Worm (Caenorhabditis elegans) whole organism, L2 larva: ENCODE results near the gene srt-16.

Experiments used
- snpc-4 ChIP-seq: fragments of 150-350 bp; optimal IDR thresholded peaks from 2 replicates; lab custom pipeline; 2014; ENCODE audit warnings: missing biosample characterization, missing genetic modification characterization
- ztf-1 ChIP-seq: fragments of 200-800 bp; sonication (Bioruptor generic); conservative IDR thresholded peaks from 2 replicates; pipeline ENCODE4 v1.3.6; 2022; ENCODE audit warnings: missing genetic modification characterization, missing compliant biosample characterization

DNA sequence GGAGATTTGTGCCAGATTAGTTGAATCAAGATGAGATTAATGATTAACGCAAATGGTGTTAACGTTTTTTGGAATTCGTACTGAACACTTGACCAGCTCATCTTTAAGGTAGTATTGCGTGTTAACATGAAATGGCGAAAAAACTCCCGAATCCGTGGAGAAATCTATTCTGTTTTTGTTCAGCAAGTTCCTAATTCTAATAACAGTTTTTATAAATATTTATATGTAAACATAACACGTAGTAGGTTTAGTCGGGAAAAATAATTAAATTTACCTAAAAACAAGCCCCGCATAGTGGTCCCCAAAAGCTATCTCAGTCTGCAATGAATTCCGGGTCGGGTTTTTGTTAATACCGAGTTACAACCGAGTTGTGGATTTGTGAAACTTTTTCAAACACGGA is 5.3 kb downstream of the srt-16 start, which contains the start of gene str-244:
- no peak for TF ChIP-seq ztf-1 (GFP tag; lab: Robert Waterston, UW)
- no peak for TF ChIP-seq snpc-4
